Fruit fly (Drosophila melanogaster) whole organism, embryonic: Measurements from ENCODE around the gene Lnk.

Experiments
- Atf6 ChIP-seq: fragments of 200-800 bp; sonication (Bioruptor generic); IDR thresholded peaks from 2 replicates; pipeline ENCODE4 v1.3.6; 2022; ENCODE audit warnings: missing biosample characterization, missing genetic modification characterization
- B-H2 ChIP-seq: fragments of 200-800 bp; sonication (Bioruptor generic); optimal IDR thresholded peaks from 2 replicates; lab custom pipeline; 2018; ENCODE audit warnings: missing biosample characterization, mild to moderate bottlenecking, missing genetic modification characterization
- CG10543 ChIP-seq: fragments of 200-800 bp; sonication (Bioruptor generic); optimal IDR thresholded peaks from 3 replicates; lab custom pipeline; 2017; ENCODE audit warnings: missing biosample characterization, mild to moderate bottlenecking, missing genetic modification characterization, moderate library complexity
- CG11085 ChIP-seq: fragments of 200-800 bp; sonication (Bioruptor generic); IDR thresholded peaks from 2 replicates; pipeline ENCODE4 v1.3.6; 2022; ENCODE audit warnings: missing biosample characterization, missing genetic modification characterization
- CG12219 ChIP-seq: fragments of 200-800 bp; sonication (Bioruptor generic); optimal IDR thresholded peaks from 3 replicates; lab custom pipeline; 2018; ENCODE audit warnings: missing biosample characterization, mild to moderate bottlenecking, missing genetic modification characterization
- CG12659 ChIP-seq: fragments of 200-800 bp; sonication (Bioruptor generic); optimal IDR thresholded peaks from 3 replicates; lab custom pipeline; 2017; ENCODE audit warnings: mild to moderate bottlenecking, missing biosample characterization, missing genetic modification reagents, missing genetic modification characterization
- CG13287 ChIP-seq: fragments of 200-800 bp; sonication (Bioruptor generic); IDR thresholded peaks from 2 replicates; pipeline ENCODE4 v1.3.6; 2022; ENCODE audit warnings: missing biosample characterization, missing genetic modification characterization; ENCODE audit not compliant: partially characterized antibody
- CG15269 ChIP-seq: fragments of 200-800 bp; sonication (Bioruptor generic); optimal IDR thresholded peaks from 2 replicates; lab custom pipeline; 2018; ENCODE audit warnings: missing biosample characterization, mild to moderate bottlenecking, missing genetic modification characterization, moderate library complexity
- CG17359 ChIP-seq: fragments of 200-800 bp; sonication (Bioruptor generic); optimal IDR thresholded peaks from 3 replicates; lab custom pipeline; 2018; ENCODE audit warnings: missing biosample characterization, mild to moderate bottlenecking, missing genetic modification characterization, moderate library complexity
- CG17612 ChIP-seq: fragments of 200-800 bp; sonication (Bioruptor generic); IDR thresholded peaks from 2 replicates; pipeline ENCODE4 v1.3.6; 2022; ENCODE audit warnings: missing biosample characterization, missing genetic modification characterization
- CG17829 ChIP-seq: fragments of 200-800 bp; optimal IDR thresholded peaks from 2 replicates; lab custom pipeline; 2019; ENCODE audit warnings: missing biosample characterization, mild to moderate bottlenecking, missing genetic modification characterization, moderate library complexity
- CG30020 ChIP-seq: fragments of 200-800 bp; optimal IDR thresholded peaks from 2 replicates; lab custom pipeline; 2019; ENCODE audit warnings: missing biosample characterization, mild to moderate bottlenecking, missing genetic modification characterization, moderate library complexity
- CG30403 ChIP-seq: fragments of 200-800 bp; sonication (Bioruptor generic); optimal IDR thresholded peaks from 3 replicates; lab custom pipeline; 2016; ENCODE audit warnings: missing biosample characterization, missing genetic modification characterization
- CG31365 ChIP-seq: fragments of 200-800 bp; sonication (Bioruptor generic); optimal IDR thresholded peaks from 2 replicates; lab custom pipeline; 2018; ENCODE audit warnings: missing biosample characterization, mild to moderate bottlenecking, missing genetic modification characterization
- CG3838 ChIP-seq: fragments of 200-800 bp; sonication (Bioruptor generic); optimal IDR thresholded peaks from 3 replicates; lab custom pipeline; 2016; ENCODE audit warnings: missing biosample characterization, missing genetic modification characterization
- CG5245 ChIP-seq: fragments of 200-800 bp; sonication (Bioruptor generic); optimal IDR thresholded peaks from 3 replicates; lab custom pipeline; 2016; ENCODE audit warnings: missing biosample characterization, missing genetic modification characterization
- CG7963 ChIP-seq: fragments of 200-800 bp; sonication (Bioruptor generic); IDR thresholded peaks from 3 replicates; pipeline ENCODE4 v1.3.6; 2022; ENCODE audit warnings: missing biosample characterization, missing genetic modification characterization; ENCODE audit not compliant: partially characterized antibody
- CG8765 ChIP-seq: fragments of 200-800 bp; sonication (Bioruptor generic); IDR thresholded peaks from 2 replicates; pipeline ENCODE4 v1.3.6; 2022; ENCODE audit warnings: missing biosample characterization, missing genetic modification characterization
- CG9727 ChIP-seq: fragments of 200-800 bp; sonication (Bioruptor generic); optimal IDR thresholded peaks from 3 replicates; lab custom pipeline; 2017; ENCODE audit warnings: missing biosample characterization, mild to moderate bottlenecking, missing genetic modification characterization
- CrebB ChIP-seq: fragments of 200-800 bp; sonication (Bioruptor generic); optimal IDR thresholded peaks from 3 replicates; lab custom pipeline; 2018; ENCODE audit warnings: missing biosample characterization, mild to moderate bottlenecking, missing genetic modification characterization
- Doc3 ChIP-seq: fragments of 200-800 bp; sonication (Bioruptor generic); IDR thresholded peaks from 3 replicates; pipeline ENCODE4 v1.3.6; 2022; ENCODE audit warnings: missing biosample characterization, missing genetic modification characterization; ENCODE audit not compliant: partially characterized antibody
- Ets97D ChIP-seq: fragments of 200-800 bp; sonication (Bioruptor generic); optimal IDR thresholded peaks from 3 replicates; lab custom pipeline; 2016; ENCODE audit warnings: missing biosample characterization, missing genetic modification characterization
- Fer3 ChIP-seq: fragments of 200-800 bp; sonication (Bioruptor generic); optimal IDR thresholded peaks from 2 replicates; lab custom pipeline; 2018; ENCODE audit warnings: missing biosample characterization, mild to moderate bottlenecking, missing genetic modification characterization, moderate library complexity
- HLH54F ChIP-seq: fragments of 200-800 bp; sonication (Bioruptor generic); optimal IDR thresholded peaks from 3 replicates; lab custom pipeline; 2016; ENCODE audit warnings: missing biosample characterization, missing genetic modification characterization
- HmgZ ChIP-seq: fragments of 200-800 bp; sonication (Bioruptor generic); optimal IDR thresholded peaks from 2 replicates; lab custom pipeline; 2018; ENCODE audit warnings: missing biosample characterization, mild to moderate bottlenecking, missing genetic modification characterization
- Myb ChIP-seq: fragments of 200-800 bp; sonication (Bioruptor generic); optimal IDR thresholded peaks from 2 replicates; lab custom pipeline; 2016; ENCODE audit warnings: missing biosample characterization, missing genetic modification characterization
- Sin3A ChIP-seq: fragments of >200 bp; optimal IDR thresholded peaks from 2 replicates; lab custom pipeline; 2018
- Xbp1 ChIP-seq: fragments of 200-800 bp; sonication (Bioruptor generic); optimal IDR thresholded peaks from 3 replicates; lab custom pipeline; 2016; ENCODE audit warnings: missing biosample characterization, mild to moderate bottlenecking, missing genetic modification characterization
- bbx ChIP-seq: fragments of 200-800 bp; sonication (Bioruptor generic); IDR thresholded peaks from 2 replicates; pipeline ENCODE4 v1.3.6; 2022; ENCODE audit warnings: missing biosample characterization, missing genetic modification characterization; ENCODE audit not compliant: partially characterized antibody
- cg ChIP-seq: fragments of 200-800 bp; sonication (Bioruptor generic); optimal IDR thresholded peaks from 3 replicates; lab custom pipeline; 2019; ENCODE audit warnings: missing biosample characterization, mild to moderate bottlenecking, missing genetic modification characterization, moderate library complexity
- cwo ChIP-seq: fragments of 200-800 bp; sonication (Bioruptor generic); optimal IDR thresholded peaks from 3 replicates; lab custom pipeline; 2017; ENCODE audit warnings: missing biosample characterization, missing genetic modification characterization, mild to moderate bottlenecking, moderate library complexity, missing genetic modification reagents
- gfzf ChIP-seq: fragments of 200-800 bp; sonication (Bioruptor generic); optimal IDR thresholded peaks from 2 replicates; lab custom pipeline; 2016; ENCODE audit warnings: missing biosample characterization, mild to moderate bottlenecking, missing genetic modification characterization, moderate library complexity
- inv ChIP-seq: fragments of 200-800 bp; sonication (Bioruptor generic); IDR thresholded peaks from 2 replicates; pipeline ENCODE4 v1.3.6; 2022; ENCODE audit warnings: missing biosample characterization, missing genetic modification characterization; ENCODE audit not compliant: partially characterized antibody
- klu ChIP-seq: fragments of 200-800 bp; sonication (Bioruptor generic); IDR thresholded peaks from 2 replicates; pipeline ENCODE4 v1.3.6; 2022; ENCODE audit warnings: missing biosample characterization, missing genetic modification characterization
- kni ChIP-seq: fragments of 200-800 bp; sonication (Bioruptor generic); optimal IDR thresholded peaks from 3 replicates; lab custom pipeline; 2017; ENCODE audit warnings: mild to moderate bottlenecking, missing biosample characterization, missing genetic modification reagents, missing genetic modification characterization
- knrl ChIP-seq: fragments of 200-800 bp; sonication (Bioruptor generic); IDR thresholded peaks from 3 replicates; pipeline ENCODE4 v1.3.6; 2022; ENCODE audit warnings: missing biosample characterization, missing genetic modification characterization; ENCODE audit not compliant: partially characterized antibody
- lab ChIP-seq: fragments of 200-800 bp; sonication (Bioruptor generic); optimal IDR thresholded peaks from 3 replicates; lab custom pipeline; 2017; ENCODE audit warnings: missing biosample characterization, missing genetic modification characterization, mild to moderate bottlenecking, moderate library complexity, missing genetic modification reagents
- lola ChIP-seq, 3 experiments: fragments of >200 bp in 2 of 3; fragments of 200-800 bp in 1 of 3; sonication (Bioruptor generic) in 1 of 3; optimal IDR thresholded peaks; 2 replicates each; lab custom pipeline; 2017 to 2019; ENCODE audit warnings: missing biosample characterization in 3 of 3, missing genetic modification characterization in 3 of 3, mild to moderate bottlenecking in 1 of 3, moderate library complexity in 1 of 3
- mld ChIP-seq: fragments of 200-800 bp; sonication (Bioruptor generic); IDR thresholded peaks from 3 replicates; pipeline ENCODE4 v1.3.6; 2022; ENCODE audit warnings: missing biosample characterization, missing genetic modification characterization; ENCODE audit not compliant: partially characterized antibody
- nerfin-2 ChIP-seq: fragments of 200-800 bp; sonication (Bioruptor generic); IDR thresholded peaks from 2 replicates; pipeline ENCODE4 v1.3.6; 2022; ENCODE audit warnings: missing biosample characterization, missing genetic modification characterization; ENCODE audit not compliant: partially characterized antibody
- pho ChIP-seq: fragments of 200-800 bp; sonication (Bioruptor generic); optimal IDR thresholded peaks from 2 replicates; lab custom pipeline; 2016; ENCODE audit warnings: missing biosample characterization, missing genetic modification characterization
- pita ChIP-seq: fragments of 200-800 bp; sonication (Bioruptor generic); optimal IDR thresholded peaks from 2 replicates; lab custom pipeline; 2017; ENCODE audit warnings: missing biosample characterization, mild to moderate bottlenecking, missing genetic modification characterization
- sd ChIP-seq: fragments of 200-800 bp; sonication (Bioruptor generic); optimal IDR thresholded peaks from 3 replicates; lab custom pipeline; 2018; ENCODE audit warnings: missing biosample characterization, mild to moderate bottlenecking, missing genetic modification characterization, moderate library complexity
- stwl ChIP-seq: fragments of 200-800 bp; sonication (Bioruptor generic); optimal IDR thresholded peaks from 3 replicates; lab custom pipeline; 2018; ENCODE audit warnings: missing biosample characterization, mild to moderate bottlenecking, missing genetic modification characterization, moderate library complexity
- sug ChIP-seq: fragments of 200-800 bp; optimal IDR thresholded peaks from 2 replicates; lab custom pipeline; 2019; ENCODE audit warnings: missing biosample characterization, mild to moderate bottlenecking, missing genetic modification characterization, moderate library complexity
- vnd ChIP-seq: fragments of 200-800 bp; sonication (Bioruptor generic); IDR thresholded peaks from 3 replicates; pipeline ENCODE4 v1.3.6; 2022; ENCODE audit warnings: missing biosample characterization, missing genetic modification characterization; ENCODE audit not compliant: partially characterized antibody
- yki ChIP-seq: fragments of >200 bp; optimal IDR thresholded peaks from 3 replicates; lab custom pipeline; 2018

Lnk gene

DNA sequence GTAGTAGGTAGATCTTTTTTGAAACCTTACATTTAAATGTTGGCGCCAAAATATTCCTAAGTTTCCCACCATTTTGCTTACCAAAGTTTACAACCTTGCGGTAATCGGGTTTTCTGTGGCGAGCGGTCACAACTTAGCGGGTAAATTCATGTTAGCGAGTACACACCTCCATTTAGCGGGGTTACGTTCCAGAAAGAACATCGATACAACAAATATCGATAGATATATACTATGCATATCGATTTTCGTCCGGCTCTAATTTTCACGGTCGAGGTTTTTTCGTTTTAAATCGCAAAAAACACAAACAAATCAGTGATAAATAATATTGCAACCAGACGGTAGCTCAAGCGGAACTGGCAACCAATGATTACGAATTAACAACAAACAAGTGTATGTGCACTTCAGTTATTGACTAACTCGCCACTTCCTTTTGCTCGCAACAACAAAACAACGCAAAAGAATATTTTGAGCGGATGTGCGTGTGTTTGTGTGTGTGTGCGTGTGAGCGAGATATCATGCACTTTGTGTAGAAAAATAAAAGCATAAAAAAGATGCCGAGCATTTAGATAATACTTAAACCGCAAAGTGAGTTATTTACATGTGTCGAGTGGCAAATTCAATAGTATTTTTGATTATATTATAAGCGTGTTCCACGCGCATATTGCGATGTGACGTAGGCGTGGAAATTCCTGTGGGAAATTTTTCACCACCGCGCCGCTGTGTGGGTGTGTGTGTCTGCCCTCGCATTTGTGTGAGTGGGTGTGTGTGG, at the start of gene Lnk (continued):
- peak; percentile 32 for TF ChIP-seq CrebB (tag; lab: Kevin White, UChicago)
- peak; percentile 3 for TF ChIP-seq CG30403
- peak; percentile 76 for TF ChIP-seq gfzf (GFP tag; lab: Kevin White, UChicago)
- peak; percentile 80 for TF ChIP-seq Doc3 (GFP tag; lab: Robert Waterston, UW)
- peak; percentile 86; the same call in 2 of the 3 replicates for TF ChIP-seq mld (GFP tag; lab: Robert Waterston, UW)
- TF ChIP-seq CG12659: peak; percentile 73
- peak; percentile 78 for TF ChIP-seq vnd
- TF ChIP-seq HLH54F (GFP tag; lab: Kevin White, UChicago): peak; percentile 0
- no peak for TF ChIP-seq CG3838
- TF ChIP-seq CG17612: no peak
- TF ChIP-seq CG5245 (GFP tag; lab: Kevin White, UChicago): no peak
- peak; percentile 18 for TF ChIP-seq Xbp1 (GFP tag; lab: Kevin White, UChicago)
- TF ChIP-seq klu: peak; percentile 34; the same call in 1 of the 2 replicates
- peak; percentile 45 for TF ChIP-seq kni (GFP tag; lab: Kevin White, UChicago)
- TF ChIP-seq CG11085 (GFP tag; lab: Robert Waterston, UW): no peak
- no peak for TF ChIP-seq lola (GFP tag; optimal IDR thresholded peaks at IDR 0.05; lab: Kevin White, UChicago)
- TF ChIP-seq stwl (tag; lab: Kevin White, UChicago): peak; percentile 51
- peak; percentile 98 for TF ChIP-seq cg (GFP tag; lab: Kevin White, UChicago)
- TF ChIP-seq CG13287: peak; percentile 91
- peak; percentile 47 for TF ChIP-seq Myb (GFP tag; lab: Kevin White, UChicago)
- TF ChIP-seq CG17829: peak; percentile 46
- peak; percentile 38 for TF ChIP-seq CG31365 (tag; lab: Kevin White, UChicago)
- TF ChIP-seq Atf6: peak; percentile 27; the same call in 1 of the 2 replicates
- peak; percentile 79 for TF ChIP-seq Sin3A (lab: Kevin White, UChicago)
- TF ChIP-seq yki: no peak
- TF ChIP-seq CG8765 (GFP tag; lab: Robert Waterston, UW): peak; percentile 8; the same call in 1 of the 2 replicates
- TF ChIP-seq nerfin-2: peak; percentile 68
- peak; percentile 90 for TF ChIP-seq sd (tag; lab: Kevin White, UChicago)
- no peak for TF ChIP-seq cwo
- peak; percentile 47 for TF ChIP-seq B-H2
- TF ChIP-seq inv (GFP tag; lab: Robert Waterston, UW): peak; percentile 83
- peak; percentile 95 for TF ChIP-seq bbx (GFP tag; lab: Robert Waterston, UW)
- TF ChIP-seq HmgZ (tag; lab: Kevin White, UChicago): peak; percentile 84
- no peak for TF ChIP-seq lab
- peak; percentile 3 for TF ChIP-seq CG17359 (tag; lab: Kevin White, UChicago)
- TF ChIP-seq CG15269 (tag; lab: Kevin White, UChicago): no peak
- peak; percentile 87 for TF ChIP-seq CG7963
- peak; percentile 4 for TF ChIP-seq CG9727
- TF ChIP-seq knrl (GFP tag; lab: Robert Waterston, UW): peak; percentile 88
- peak; percentile 98 for TF ChIP-seq pita
- peak; percentile 26 for TF ChIP-seq pho (GFP tag; lab: Kevin White, UChicago)
- TF ChIP-seq CG10543 (GFP tag; lab: Kevin White, UChicago): peak; percentile 50
- no peak for TF ChIP-seq CG12219 (GFP tag; lab: Kevin White, UChicago)
- peak; percentile 90 for TF ChIP-seq Ets97D
- TF ChIP-seq Fer3 (tag; lab: Kevin White, UChicago): peak; percentile 25
- peak; percentile 20 for TF ChIP-seq sug (tag; lab: Kevin White, UChicago)
- TF ChIP-seq CG30020 (tag; lab: Kevin White, UChicago): peak; percentile 12
